Worm (Caenorhabditis elegans) whole organism, midembryonic: ENCODE results near the gene hpr-17.

Experiments
- T22C8.4 ChIP-seq: fragments of 200-800 bp; sonication (Bioruptor generic); IDR thresholded peaks from 2 replicates; pipeline ENCODE4 v1.3.6; 2022; ENCODE audit warnings: missing genetic modification characterization, missing compliant biosample characterization
- cog-1 ChIP-seq: sonication (generic microtip); optimal IDR thresholded peaks from 2 replicates; lab custom pipeline; 2016; ENCODE audit warnings: missing genetic modification characterization, missing compliant biosample characterization
- flt-1 ChIP-seq: fragments of 200-800 bp; sonication (Bioruptor generic); IDR thresholded peaks from 2 replicates; pipeline ENCODE4 v1.3.6; 2022; ENCODE audit warnings: missing genetic modification characterization, missing compliant biosample characterization
- med-1 ChIP-seq: sonication (generic microtip); optimal IDR thresholded peaks from 2 replicates; lab custom pipeline; 2017; ENCODE audit warnings: missing genetic modification characterization, mild to moderate bottlenecking, missing compliant biosample characterization, antibody characterized with exemption, missing genetic modification reagents; ENCODE audit not compliant: insufficient read depth
- ref-1 ChIP-seq: fragments of 200-800 bp; sonication (Bioruptor generic); conservative IDR thresholded peaks from 2 replicates; pipeline ENCODE4 v1.3.6; 2022; ENCODE audit warnings: missing genetic modification reagents, missing genetic modification characterization, missing compliant biosample characterization
- tab-1 ChIP-seq: fragments of 200-800 bp; sonication (Bioruptor generic); IDR thresholded peaks from 2 replicates; pipeline ENCODE4 v1.3.6; 2022; ENCODE audit warnings: missing genetic modification characterization, missing compliant biosample characterization
- ztf-23 ChIP-seq: fragments of 200-800 bp; sonication (Bioruptor generic); IDR thresholded peaks from 2 replicates; pipeline ENCODE4 v1.3.6; 2022; ENCODE audit warnings: missing genetic modification reagents, missing genetic modification characterization, missing compliant biosample characterization
- ztf-29 ChIP-seq: fragments of 200-800 bp; sonication (Bioruptor generic); IDR thresholded peaks from 2 replicates; pipeline ENCODE4 v1.3.6; 2022; ENCODE audit warnings: missing genetic modification reagents, missing genetic modification characterization, missing compliant biosample characterization

DNA sequence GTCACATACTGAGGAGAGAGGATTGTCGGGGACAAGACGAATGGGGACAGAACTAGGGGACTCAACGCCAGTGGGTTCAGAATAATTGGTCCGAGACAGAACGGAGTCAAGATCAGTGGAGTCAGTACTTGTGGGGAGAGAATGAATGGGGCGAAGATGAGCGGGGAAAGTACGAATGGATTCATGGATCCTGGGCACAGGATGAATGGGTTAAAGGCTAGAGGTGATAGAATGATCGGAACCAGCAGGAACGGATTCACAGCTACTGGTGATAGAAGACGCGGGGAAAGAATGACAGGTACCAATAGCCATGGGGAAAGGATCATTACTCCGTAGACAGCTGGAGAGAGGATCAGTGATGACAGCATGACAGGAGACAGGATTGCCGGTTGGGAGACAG is 17.3 kb downstream of the hpr-17 start:
- TF ChIP-seq med-1: no peak
- TF ChIP-seq ztf-23 (GFP tag; lab: Robert Waterston, UW): no peak
- TF ChIP-seq tab-1 (GFP tag; lab: Robert Waterston, UW): no peak
- no peak for TF ChIP-seq ref-1 (GFP tag; lab: Robert Waterston, UW)
- no peak for TF ChIP-seq ztf-29 (GFP tag; lab: Robert Waterston, UW)
- TF ChIP-seq cog-1: no peak
- TF ChIP-seq T22C8.4 (GFP tag; lab: Robert Waterston, UW): no peak
- no peak for TF ChIP-seq flt-1 (GFP tag; lab: Robert Waterston, UW)
